Worm (Caenorhabditis elegans): ENCODE results near the gene H11L12.1.

The H11L12.1 gene

DNA sequence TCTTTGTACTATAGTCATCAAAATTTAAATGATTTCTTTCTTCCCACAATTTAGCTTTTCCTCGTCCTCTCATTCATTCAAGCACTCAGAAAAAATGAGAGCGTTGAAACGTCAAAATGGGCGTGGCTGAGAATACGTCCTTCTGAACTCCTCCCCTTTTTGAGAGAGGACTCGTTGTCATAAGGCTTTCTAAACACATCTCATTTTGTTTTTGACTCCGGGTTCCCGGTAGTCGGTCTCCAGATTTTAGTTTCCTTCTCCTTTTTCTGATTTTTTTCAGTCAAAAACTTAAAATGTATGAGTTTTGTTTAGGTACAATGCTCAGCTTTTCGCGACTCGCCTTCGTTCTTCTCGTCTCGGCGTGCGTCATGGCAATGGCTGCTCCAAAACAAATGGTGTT lies 49.4 kb downstream of the H11L12.1 start, which contains the start of gene nlp-6:
nlp-6 (plus strand) TSS at position 301 of the 400 bp plus-strand sequence.
- no peak for TF ChIP-seq ceh-13 (GFP tag; optimal IDR thresholded peaks at IDR 0.05)
- no peak for TF ChIP-seq flt-1 (GFP tag; IDR thresholded peaks at IDR 0.05)
- no peak for TF ChIP-seq scrt-1 (GFP tag; IDR thresholded peaks at IDR 0.05)
- no peak for TF ChIP-seq aly-1 (tag; optimal IDR thresholded peaks at IDR 0.05)
- no peak for TF ChIP-seq tra-4 (tag; optimal IDR thresholded peaks at IDR 0.05)
- TF ChIP-seq pes-1 (GFP tag; IDR thresholded peaks at IDR 0.05) = no peak
- no peak for TF ChIP-seq tbx-11 (GFP tag; IDR thresholded peaks at IDR 0.05)
- TF ChIP-seq hnd-1 (tag; optimal IDR thresholded peaks at IDR 0.05) = no peak
- TF ChIP-seq tbx-37 (GFP tag; conservative IDR thresholded peaks at IDR 0.05) = no peak
- no peak for TF ChIP-seq F13C5.2 (tag; optimal IDR thresholded peaks at IDR 0.05)
- TF ChIP-seq ceh-36 (tag; optimal IDR thresholded peaks at IDR 0.05) = no peak
- TF ChIP-seq hmg-4 (GFP tag; optimal IDR thresholded peaks at IDR 0.05) = no peak
- TF ChIP-seq ama-1 (optimal IDR thresholded peaks at IDR 0.05) = no peak
- no peak for TF ChIP-seq ets-7 (tag; optimal IDR thresholded peaks at IDR 0.05)
- no peak for TF ChIP-seq B0310.2 (tag; optimal IDR thresholded peaks at IDR 0.05)
- TF ChIP-seq sea-1 (GFP tag; conservative IDR thresholded peaks at IDR 0.05) = no peak
- no peak for TF ChIP-seq hmbx-1 (tag; optimal IDR thresholded peaks at IDR 0.05)
